Worm (Caenorhabditis elegans) whole organism, L3 larva: ENCODE measurements around the gene F46B6.4.

Source experiments
- ceh-82 ChIP-seq: fragments of 150-350 bp; optimal IDR thresholded peaks from 2 replicates; lab custom pipeline; 2014; ENCODE audit warnings: missing biosample characterization, missing genetic modification characterization
- daf-12 ChIP-seq: fragments of 150-350 bp; optimal IDR thresholded peaks from 2 replicates; lab custom pipeline; 2014; ENCODE audit warnings: missing biosample characterization, missing genetic modification reagents, missing genetic modification characterization
- egl-5 ChIP-seq: fragments of 150-350 bp; optimal IDR thresholded peaks from 2 replicates; lab custom pipeline; 2017; ENCODE audit warnings: missing biosample characterization, missing genetic modification reagents, missing genetic modification characterization, inconsistent platforms
- fos-1 ChIP-seq: fragments of 150-350 bp; optimal IDR thresholded peaks from 2 replicates; lab custom pipeline; 2014; ENCODE audit warnings: missing biosample characterization, missing genetic modification characterization
- nfya-1 ChIP-seq: sonication (generic microtip); optimal IDR thresholded peaks from 2 replicates; lab custom pipeline; 2017; ENCODE audit warnings: missing genetic modification characterization, mild to moderate bottlenecking, missing compliant biosample characterization, antibody characterized with exemption, moderate library complexity; ENCODE audit not compliant: insufficient read depth
- nhr-11 ChIP-seq: fragments of 150-350 bp; optimal IDR thresholded peaks from 2 replicates; lab custom pipeline; 2014; ENCODE audit warnings: missing biosample characterization, missing genetic modification characterization
- nhr-12 ChIP-seq: fragments of 150-350 bp; optimal IDR thresholded peaks from 2 replicates; lab custom pipeline; 2014; ENCODE audit warnings: missing biosample characterization, missing genetic modification characterization
- pha-4 ChIP-seq: fragments of 150-350 bp; optimal IDR thresholded peaks from 2 replicates; lab custom pipeline; 2014; ENCODE audit warnings: missing biosample characterization, missing genetic modification reagents, missing genetic modification characterization
- snpc-4 ChIP-seq: fragments of 150-350 bp; optimal IDR thresholded peaks from 2 replicates; lab custom pipeline; 2014; ENCODE audit warnings: missing biosample characterization, missing genetic modification characterization
- tbx-2 ChIP-seq: sonication (generic microtip); optimal IDR thresholded peaks from 2 replicates; lab custom pipeline; 2016; ENCODE audit warnings: mild to moderate bottlenecking, missing genetic modification characterization, missing compliant biosample characterization
- ztf-11 ChIP-seq: fragments of 150-350 bp; optimal IDR thresholded peaks from 2 replicates; lab custom pipeline; 2014; ENCODE audit warnings: missing biosample characterization, missing genetic modification characterization
- ztf-4 ChIP-seq: fragments of 150-350 bp; optimal IDR thresholded peaks from 2 replicates; lab custom pipeline; 2014; ENCODE audit warnings: missing biosample characterization, missing genetic modification characterization

DNA sequence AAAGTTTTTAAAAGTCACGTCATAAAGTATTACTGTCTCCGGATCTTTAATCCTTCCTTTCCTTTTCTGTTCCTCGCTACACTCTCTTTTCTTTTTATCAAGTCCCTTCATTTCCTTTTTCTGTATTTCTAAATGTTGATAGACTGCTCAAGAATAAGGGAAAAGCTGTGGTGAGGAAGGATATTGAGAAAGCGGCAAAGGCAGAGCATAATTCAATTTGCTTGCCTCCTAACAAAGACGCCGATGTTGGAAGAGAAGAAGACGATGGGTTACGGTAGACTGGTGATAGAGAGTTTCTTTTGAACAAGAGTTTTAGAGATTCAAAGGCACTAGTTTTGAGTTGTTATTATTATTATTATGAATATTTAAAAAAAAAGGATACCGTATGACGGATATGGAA is 13.7 kb downstream of the F46B6.4 start:
- TF ChIP-seq snpc-4 (tag; lab: Kevin White, UChicago): no peak
- TF ChIP-seq ztf-4 (tag; lab: Kevin White, UChicago): no peak
- TF ChIP-seq nfya-1: peak; percentile 64
- TF ChIP-seq tbx-2 (tag; lab: Kevin White, UChicago): no peak
- no peak for TF ChIP-seq ceh-82 (tag; lab: Kevin White, UChicago)
- no peak for TF ChIP-seq ztf-11 (tag; lab: Kevin White, UChicago)
- no peak for TF ChIP-seq nhr-11
- TF ChIP-seq nhr-12 (tag; lab: Kevin White, UChicago): no peak
- TF ChIP-seq daf-12 (tag; lab: Kevin White, UChicago): no peak
- no peak for TF ChIP-seq egl-5
- TF ChIP-seq pha-4 (tag; lab: Kevin White, UChicago): no peak
- TF ChIP-seq fos-1 (tag; lab: Kevin White, UChicago): no peak
